Worm (Caenorhabditis elegans) whole organism, L4 larva: ENCODE results near the gene sul-2.

Experiments
- D1046.2 ChIP-seq: fragments of 200-800 bp; sonication (Bioruptor generic); IDR thresholded peaks from 2 replicates; pipeline ENCODE4 v1.3.6; 2022; ENCODE audit warnings: missing genetic modification characterization, missing compliant biosample characterization
- F26F4.8 ChIP-seq: fragments of 200-800 bp; sonication (Bioruptor generic); conservative IDR thresholded peaks from 2 replicates; pipeline ENCODE4 v1.3.6; 2022; ENCODE audit warnings: missing genetic modification characterization, missing compliant biosample characterization
- T20F7.1 ChIP-seq: fragments of 200-800 bp; sonication (Bioruptor generic); optimal IDR thresholded peaks from 2 replicates; lab custom pipeline; 2018; ENCODE audit warnings: mild to moderate bottlenecking, missing genetic modification characterization, missing compliant biosample characterization
- aha-1 ChIP-seq: fragments of 150-350 bp; peaks from one replicate; lab custom pipeline; 2014; ENCODE audit warnings: missing biosample characterization, missing genetic modification characterization
- ceh-32 ChIP-seq: sonication (generic microtip); optimal IDR thresholded peaks from 2 replicates; lab custom pipeline; 2016; ENCODE audit warnings: mild to moderate bottlenecking, missing genetic modification characterization, missing compliant biosample characterization; ENCODE audit not compliant: poor library complexity
- ceh-44 ChIP-seq: fragments of 200-800 bp; sonication (Bioruptor generic); IDR thresholded peaks from 2 replicates; pipeline ENCODE4 v1.3.6; 2022; ENCODE audit warnings: missing genetic modification reagents, missing genetic modification characterization, missing compliant biosample characterization
- cey-2 ChIP-seq: sonication (generic microtip); optimal IDR thresholded peaks from 3 replicates; lab custom pipeline; 2017; ENCODE audit warnings: missing genetic modification characterization, mild to moderate bottlenecking, missing compliant biosample characterization, antibody characterized with exemption, borderline replicate concordance; ENCODE audit not compliant: insufficient read depth
- ctbp-1 ChIP-seq: fragments of 200-800 bp; sonication (Bioruptor generic); IDR thresholded peaks from 2 replicates; pipeline ENCODE4 v1.3.6; 2022; ENCODE audit warnings: missing genetic modification reagents, missing genetic modification characterization, missing compliant biosample characterization
- daf-12 ChIP-seq: fragments of 150-350 bp; optimal IDR thresholded peaks from 2 replicates; lab custom pipeline; 2014; ENCODE audit warnings: missing biosample characterization, missing genetic modification reagents, missing genetic modification characterization
- daf-16 ChIP-seq, 3 experiments: sonication (generic microtip); optimal IDR thresholded peaks; 2 replicates each; lab custom pipeline; 2016 to 2017; ENCODE audit warnings: missing genetic modification characterization in 3 of 3, missing genetic modification reagents in 3 of 3, mild to moderate bottlenecking in 2 of 3, missing compliant biosample characterization in 2 of 3, missing biosample characterization in 1 of 3, moderate library complexity in 1 of 3
- daf-8 ChIP-seq: fragments of 200-800 bp; sonication (Bioruptor generic); IDR thresholded peaks from 2 replicates; pipeline ENCODE4 v1.3.6; 2022; ENCODE audit warnings: missing genetic modification characterization, missing compliant biosample characterization
- dmd-8 ChIP-seq: fragments of 200-800 bp; sonication (Bioruptor generic); IDR thresholded peaks from 2 replicates; pipeline ENCODE4 v1.3.6; 2022; ENCODE audit warnings: missing genetic modification characterization, missing compliant biosample characterization
- dpl-1 ChIP-seq: fragments of 150-350 bp; optimal IDR thresholded peaks from 2 replicates; lab custom pipeline; 2014; ENCODE audit warnings: missing biosample characterization, missing genetic modification reagents, missing genetic modification characterization
- duxl-1 ChIP-seq: sonication (generic microtip); optimal IDR thresholded peaks from 2 replicates; lab custom pipeline; 2016; ENCODE audit warnings: mild to moderate bottlenecking, missing genetic modification characterization, moderate library complexity, missing compliant biosample characterization; ENCODE audit not compliant: poor library complexity
- dve-1 ChIP-seq: sonication (generic microtip); optimal IDR thresholded peaks from 2 replicates; lab custom pipeline; 2017; ENCODE audit warnings: antibody characterized with exemption, mild to moderate bottlenecking, missing genetic modification characterization, missing compliant biosample characterization; ENCODE audit not compliant: insufficient read depth
- egl-27 ChIP-seq: sonication (generic microtip); optimal IDR thresholded peaks from 3 replicates; lab custom pipeline; 2017; ENCODE audit warnings: missing biosample characterization, missing genetic modification reagents, missing genetic modification characterization
- fkh-10 ChIP-seq: fragments of 150-350 bp; optimal IDR thresholded peaks from 2 replicates; lab custom pipeline; 2014; ENCODE audit warnings: missing biosample characterization, missing genetic modification reagents, missing genetic modification characterization
- fos-1 ChIP-seq: fragments of 150-350 bp; optimal IDR thresholded peaks from 2 replicates; lab custom pipeline; 2014; ENCODE audit warnings: missing biosample characterization, missing genetic modification characterization
- gei-8 ChIP-seq: fragments of 200-800 bp; sonication (Bioruptor generic); optimal IDR thresholded peaks from 2 replicates; lab custom pipeline; 2018; ENCODE audit warnings: mild to moderate bottlenecking, missing genetic modification characterization, missing compliant biosample characterization
- hlh-11 ChIP-seq: fragments of 200-800 bp; sonication (Bioruptor generic); optimal IDR thresholded peaks from 2 replicates; lab custom pipeline; 2018; ENCODE audit warnings: mild to moderate bottlenecking, missing genetic modification characterization, missing compliant biosample characterization
- hmg-1.1 ChIP-seq: fragments of 200-800 bp; sonication (Bioruptor generic); IDR thresholded peaks from 2 replicates; pipeline ENCODE4 v1.3.6; 2022; ENCODE audit warnings: missing genetic modification reagents, missing genetic modification characterization, missing compliant biosample characterization
- lsy-2 ChIP-seq, 2 experiments: fragments of 150-350 bp in 1 of 2; sonication (generic microtip) in 1 of 2; optimal IDR thresholded peaks; 2 replicates each; lab custom pipeline; 2014 to 2017; ENCODE audit warnings: missing biosample characterization in 2 of 2, missing genetic modification characterization in 2 of 2
- madf-5 ChIP-seq, 2 experiments: fragments of 200-800 bp; sonication (Bioruptor generic); IDR thresholded peaks; 2 replicates each; pipeline ENCODE4 v1.3.6; 2022; ENCODE audit warnings: missing compliant biosample characterization in 2 of 2, missing genetic modification characterization in 2 of 2
- mdl-1 ChIP-seq, 2 experiments: fragments of 150-350 bp in 1 of 2; sonication (generic microtip) in 1 of 2; optimal IDR thresholded peaks; 2 replicates each; lab custom pipeline; 2014 to 2017; ENCODE audit warnings: missing biosample characterization in 2 of 2, missing genetic modification characterization in 2 of 2
- mep-1 ChIP-seq: fragments of 150-350 bp; sonication (generic microtip); optimal IDR thresholded peaks from 3 replicates; lab custom pipeline; 2014; ENCODE audit warnings: missing biosample characterization, missing genetic modification characterization
- mes-2 ChIP-seq: sonication (generic microtip); optimal IDR thresholded peaks from 2 replicates; lab custom pipeline; 2016; ENCODE audit warnings: missing genotype, mild to moderate bottlenecking, missing genetic modification characterization, missing compliant biosample characterization; ENCODE audit not compliant: poor library complexity, severe bottlenecking
- nhr-102 ChIP-seq: sonication (generic microtip); optimal IDR thresholded peaks from 2 replicates; lab custom pipeline; 2016; ENCODE audit warnings: mild to moderate bottlenecking, missing genetic modification characterization, moderate library complexity, missing compliant biosample characterization
- nhr-28 ChIP-seq: fragments of 150-350 bp; optimal IDR thresholded peaks from 2 replicates; lab custom pipeline; 2014; ENCODE audit warnings: missing biosample characterization, missing genetic modification characterization
- nhr-41 ChIP-seq: fragments of 200-800 bp; sonication (Bioruptor generic); IDR thresholded peaks from 2 replicates; pipeline ENCODE4 v1.3.6; 2022; ENCODE audit warnings: missing genetic modification reagents, missing genetic modification characterization, missing compliant biosample characterization
- nhr-42 ChIP-seq: fragments of 200-800 bp; sonication (Bioruptor generic); IDR thresholded peaks from 2 replicates; pipeline ENCODE4 v1.3.6; 2022; ENCODE audit warnings: missing genetic modification characterization, missing compliant biosample characterization
- nhr-76 ChIP-seq: fragments of 150-350 bp; optimal IDR thresholded peaks from 2 replicates; lab custom pipeline; 2014; ENCODE audit warnings: missing biosample characterization, missing genetic modification characterization
- pha-4 ChIP-seq, 2 experiments: fragments of 150-350 bp in 1 of 2; fragments of 200-800 bp in 1 of 2; sonication (Bioruptor generic) in 1 of 2; IDR thresholded peaks in 1 of 2; optimal IDR thresholded peaks in 1 of 2; 2 replicates each; pipeline versions ENCODE4 v1.3.6 to Lab custom; 2014 to 2022; ENCODE audit warnings: missing genetic modification characterization in 2 of 2, missing genetic modification reagents in 2 of 2, missing biosample characterization in 1 of 2, missing compliant biosample characterization in 1 of 2
- php-3 ChIP-seq: fragments of 200-800 bp; sonication (Bioruptor generic); IDR thresholded peaks from 2 replicates; pipeline ENCODE4 v1.3.6; 2022; ENCODE audit warnings: missing genetic modification reagents, missing genetic modification characterization, missing compliant biosample characterization
- rbr-2 ChIP-seq: sonication (generic microtip); optimal IDR thresholded peaks from 2 replicates; lab custom pipeline; 2016; ENCODE audit warnings: missing genotype, missing genetic modification characterization, missing compliant biosample characterization
- saeg-2 ChIP-seq: fragments of 200-800 bp; sonication (Bioruptor generic); IDR thresholded peaks from 2 replicates; pipeline ENCODE4 v1.3.6; 2022; ENCODE audit warnings: missing genetic modification reagents, missing genetic modification characterization, missing compliant biosample characterization
- spr-1 ChIP-seq: sonication (generic microtip); optimal IDR thresholded peaks from 2 replicates; lab custom pipeline; 2016; ENCODE audit warnings: mild to moderate bottlenecking, missing genetic modification characterization, missing compliant biosample characterization
- tra-1 ChIP-seq: fragments of 200-800 bp; sonication (Bioruptor generic); IDR thresholded peaks from 2 replicates; pipeline ENCODE4 v1.3.6; 2022; ENCODE audit warnings: missing genetic modification reagents, missing genetic modification characterization, missing compliant biosample characterization
- unc-62 ChIP-seq, 3 experiments: fragments of 150-350 bp in 1 of 3; sonication (generic microtip); optimal IDR thresholded peaks in 2 of 3; peaks in 1 of 3; 1 replicate in 1 of 3; 2 replicates in 2 of 3; lab custom pipeline; 2014 to 2017; ENCODE audit warnings: missing biosample characterization in 3 of 3, missing genetic modification characterization in 3 of 3, missing genetic modification reagents in 3 of 3, missing genotype in 1 of 3
- zag-1 ChIP-seq: fragments of 150-350 bp; optimal IDR thresholded peaks from 2 replicates; lab custom pipeline; 2014; ENCODE audit warnings: missing biosample characterization, missing genetic modification characterization
- zfp-2 ChIP-seq: sonication (generic microtip); optimal IDR thresholded peaks from 2 replicates; lab custom pipeline; 2016; ENCODE audit warnings: mild to moderate bottlenecking, missing genetic modification characterization, missing compliant biosample characterization
- zfp-3 ChIP-seq: fragments of 200-800 bp; sonication (Bioruptor generic); conservative IDR thresholded peaks from 2 replicates; pipeline ENCODE4 v1.3.6; 2022; ENCODE audit warnings: missing genetic modification reagents, missing genetic modification characterization, missing compliant biosample characterization

Gene sul-2

ce11 chrV:8120868-8121267, 36.7 kb upstream of the sul-2 start, which contains the start of gene D1014.6:
Gene D1014.6 (plus strand): TSS chrV:8121168.
- TF ChIP-seq lsy-2 (tag; optimal IDR thresholded peaks at IDR 0.05; lab: Kevin White, UChicago): no peak

ce11 chrV:8123384-8123783, 34.2 kb upstream of the sul-2 start, which contains the start of gene D1014.5:
Gene D1014.5 (plus strand): TSS chrV:8123684.
- peak; percentile 10 for TF ChIP-seq aha-1 (tag; lab: Kevin White, UChicago)
- TF ChIP-seq daf-12: no peak
- no peak for TF ChIP-seq nhr-42 (GFP tag; lab: Robert Waterston, UW)
- no peak for TF ChIP-seq tra-1
- TF ChIP-seq gei-8 (GFP tag; lab: Kevin White, UChicago): no peak
- no peak for TF ChIP-seq dmd-8 (GFP tag; lab: Robert Waterston, UW)
- TF ChIP-seq zfp-2: no peak
- no peak for TF ChIP-seq egl-27 (tag; lab: Kevin White, UChicago)
- TF ChIP-seq madf-5 (GFP tag; IDR thresholded peaks at IDR 0.05; lab: Robert Waterston, UW): no peak

- TF ChIP-seq hlh-11 (tag; lab: Kevin White, UChicago) (no peak), mes-2 (tag; lab: Kevin White, UChicago) (no peak), php-3 (no peak), cey-2 (tag; lab: Kevin White, UChicago) (no peak), D1046.2 (GFP tag; lab: Robert Waterston, UW) (no peak)
Measured at ce11 chrV:8129252-8129651, 28.3 kb upstream of the sul-2 start, which contains the start of gene spr-1. Gene spr-1 (minus strand): TSS chrV:8129352.

ce11 chrV:8129719-8130118, 27.8 kb upstream of the sul-2 start:
- no peak for TF ChIP-seq spr-1 (tag; lab: Kevin White, UChicago)
- TF ChIP-seq ceh-32 (tag; lab: Kevin White, UChicago): no peak
- TF ChIP-seq saeg-2 (GFP tag; lab: Robert Waterston, UW): no peak
- no peak for TF ChIP-seq hmg-1.1 (GFP tag; lab: Robert Waterston, UW)
- no peak for TF ChIP-seq hlh-11 (tag; lab: Kevin White, UChicago)
- TF ChIP-seq daf-8 (GFP tag; lab: Robert Waterston, UW): no peak
- no peak for TF ChIP-seq ctbp-1 (GFP tag; lab: Robert Waterston, UW)
- no peak for TF ChIP-seq nhr-102 (tag; lab: Kevin White, UChicago)
- TF ChIP-seq zag-1: no peak
- TF ChIP-seq nhr-41 (GFP tag; lab: Robert Waterston, UW): no peak

- TF ChIP-seq dpl-1 (GFP tag; lab: Kevin White, UChicago) (peak; percentile 42), pha-4 (GFP tag; IDR thresholded peaks at IDR 0.05; lab: Robert Waterston, UW) (no peak), pha-4 (tag; optimal IDR thresholded peaks at IDR 0.05; lab: Kevin White, UChicago) (no peak), mep-1 (peak; percentile 51), aha-1 (tag; lab: Kevin White, UChicago) (peak; percentile 88), daf-16 (GFP tag; optimal IDR thresholded peaks at IDR 0.05; lab: Kevin White, UChicago) (no peak), daf-16 (tag; optimal IDR thresholded peaks at IDR 0.05; lab: Kevin White, UChicago) (peak; percentile 57), duxl-1 (tag; lab: Kevin White, UChicago) (no peak), nhr-28 (tag; lab: Kevin White, UChicago) (no peak), ceh-44 (GFP tag; lab: Robert Waterston, UW) (peak; percentile 36; the same call in 1 of the 2 replicates), dve-1 (tag; lab: Kevin White, UChicago) (peak; percentile 26), mdl-1 (tag; optimal IDR thresholded peaks at IDR 0.05; lab: Kevin White, UChicago) (peak in 1 of 2 experiments; percentile 38), unc-62 (GFP tag; optimal IDR thresholded peaks at IDR 0.05 in 1 of 2; lab: Kevin White, UChicago) (peak in 1 of 2 experiments; percentile 32), unc-62 (tag; optimal IDR thresholded peaks at IDR 0.05; lab: Kevin White, UChicago) (no peak), nhr-76 (tag; lab: Kevin White, UChicago) (no peak), hmg-1.1 (GFP tag; lab: Robert Waterston, UW) (peak; percentile 57), hlh-11 (tag; lab: Kevin White, UChicago) (peak; percentile 66), T20F7.1 (GFP tag; lab: Kevin White, UChicago) (peak; percentile 42), rbr-2 (tag; lab: Kevin White, UChicago) (peak; percentile 55), F26F4.8 (GFP tag; lab: Robert Waterston, UW) (no peak), fos-1 (tag; lab: Kevin White, UChicago) (no peak), zfp-3 (GFP tag; lab: Robert Waterston, UW) (no peak), fkh-10 (GFP tag; lab: Kevin White, UChicago) (peak; percentile 49)
Measured at ce11 chrV:8130149-8130661, 27.3 kb upstream of the sul-2 start, which contains the start of gene snap-1. Gene snap-1 (plus strand): TSS chrV:8130611.
